Worm (Caenorhabditis elegans) whole organism, L2 larva: ENCODE data around the gene zig-4.

Experiments used
- R02D3.7 ChIP-seq: fragments of 150-350 bp; optimal IDR thresholded peaks from 2 replicates; lab custom pipeline; 2014; ENCODE audit warnings: missing biosample characterization, missing genetic modification characterization
- ZK546.5 ChIP-seq: sonication (generic microtip); optimal IDR thresholded peaks from 2 replicates; lab custom pipeline; 2017; ENCODE audit warnings: missing biosample characterization, missing genetic modification characterization
- ama-1 ChIP-seq: fragments of 150-350 bp; optimal IDR thresholded peaks from 2 replicates; lab custom pipeline; 2018; ENCODE audit warnings: inconsistent platforms
- elt-3 ChIP-seq: sonication (generic microtip); optimal IDR thresholded peaks from 2 replicates; lab custom pipeline; 2017; ENCODE audit warnings: missing biosample characterization, missing genetic modification characterization
- fos-1 ChIP-seq: fragments of 150-350 bp; optimal IDR thresholded peaks from 2 replicates; lab custom pipeline; 2014; ENCODE audit warnings: missing biosample characterization, missing genetic modification characterization
- lin-11 ChIP-seq: fragments of 150-350 bp; sonication (generic microtip); optimal IDR thresholded peaks from 2 replicates; lab custom pipeline; 2014; ENCODE audit warnings: missing biosample characterization, missing genetic modification characterization, inconsistent platforms, mixed read lengths
- nhr-12 ChIP-seq: fragments of 150-350 bp; optimal IDR thresholded peaks from 2 replicates; lab custom pipeline; 2014; ENCODE audit warnings: missing biosample characterization, missing genetic modification characterization
- nhr-237 ChIP-seq: fragments of 150-350 bp; optimal IDR thresholded peaks from 2 replicates; lab custom pipeline; 2014; ENCODE audit warnings: missing biosample characterization, missing genetic modification characterization
- nhr-77 ChIP-seq: fragments of 150-350 bp; optimal IDR thresholded peaks from 2 replicates; lab custom pipeline; 2014; ENCODE audit warnings: missing biosample characterization, missing genetic modification characterization
- snpc-4 ChIP-seq: fragments of 150-350 bp; optimal IDR thresholded peaks from 2 replicates; lab custom pipeline; 2014; ENCODE audit warnings: missing biosample characterization, missing genetic modification characterization
- unc-62 ChIP-seq: fragments of 150-350 bp; optimal IDR thresholded peaks from 2 replicates; lab custom pipeline; 2014; ENCODE audit warnings: missing biosample characterization, missing genetic modification reagents, missing genetic modification characterization

DNA sequence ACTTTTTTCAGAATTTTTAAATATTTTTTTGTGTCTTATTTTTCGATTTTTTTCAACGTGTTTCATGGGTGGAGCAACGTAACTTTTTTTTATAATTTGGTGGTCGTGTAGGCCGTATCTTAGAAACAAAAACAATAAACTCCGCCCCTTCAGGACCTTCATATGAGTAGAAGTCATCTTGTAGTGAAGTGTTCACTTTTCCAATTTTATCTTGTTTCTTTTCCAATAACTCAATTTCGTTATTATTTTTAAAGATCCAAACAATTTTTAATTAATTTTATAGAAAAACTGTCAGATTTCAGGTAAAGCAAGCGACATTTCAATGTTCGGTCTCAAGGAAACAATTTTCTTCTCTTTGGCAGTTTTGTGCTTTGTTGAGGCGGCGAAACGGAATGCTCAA, 36.3 kb upstream of the zig-4 start, which contains the start of gene C39D10.2:
- no peak for TF ChIP-seq lin-11 (tag; lab: Kevin White, UChicago)
- no peak for TF ChIP-seq snpc-4 (tag; lab: Kevin White, UChicago)
- TF ChIP-seq nhr-12: no peak
- no peak for TF ChIP-seq fos-1 (tag; lab: Kevin White, UChicago)
- TF ChIP-seq R02D3.7 (tag; lab: Kevin White, UChicago): no peak
- no peak for TF ChIP-seq unc-62 (GFP tag; lab: Kevin White, UChicago)
- no peak for TF ChIP-seq ZK546.5 (tag; lab: Kevin White, UChicago)
- no peak for TF ChIP-seq ama-1 (lab: Kevin White, UChicago)
- TF ChIP-seq nhr-237: no peak
- TF ChIP-seq elt-3: no peak
- no peak for TF ChIP-seq nhr-77 (tag; lab: Kevin White, UChicago)
